Fruit fly (Drosophila melanogaster): Measurements from ENCODE around the gene CG42578.

DNA sequence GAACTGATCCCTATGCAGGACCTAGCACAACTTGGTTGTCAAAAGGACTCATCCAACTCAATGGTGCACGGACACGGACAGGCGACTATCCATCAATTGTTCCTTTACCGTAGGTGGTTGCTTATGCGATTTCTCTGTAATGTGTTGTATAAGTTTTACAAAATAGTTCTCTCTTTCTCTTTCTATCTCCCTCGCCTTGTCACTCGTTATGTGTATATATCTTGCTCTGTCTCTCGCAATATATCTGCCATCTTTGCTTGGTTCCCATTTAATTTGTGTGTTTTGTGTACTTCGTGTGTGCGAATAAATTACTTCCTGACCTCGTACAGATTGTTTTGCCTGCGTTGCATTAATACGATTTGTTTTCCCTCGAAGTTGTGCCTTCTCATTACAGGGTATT lies 24.5 kb downstream of the CG42578 start:
- TF ChIP-seq CG8478 (optimal IDR thresholded peaks at IDR 0.05) (no peak), CTCF (optimal IDR thresholded peaks at IDR 0.05) (no peak)

Data from S2 (cell line).